Fruit fly (Drosophila melanogaster) whole organism, pupa: ENCODE measurements around the gene ras.

Experiments used
- CG8301 ChIP-seq: fragments of 200-800 bp; sonication (Bioruptor generic); optimal IDR thresholded peaks from 2 replicates; lab custom pipeline; 2018; ENCODE audit warnings: missing biosample characterization, mild to moderate bottlenecking, missing genetic modification characterization
- D1 ChIP-seq: fragments of 200-800 bp; sonication (Bioruptor generic); optimal IDR thresholded peaks from 2 replicates; lab custom pipeline; 2018; ENCODE audit warnings: missing biosample characterization, mild to moderate bottlenecking, missing genetic modification characterization, moderate library complexity

DNA sequence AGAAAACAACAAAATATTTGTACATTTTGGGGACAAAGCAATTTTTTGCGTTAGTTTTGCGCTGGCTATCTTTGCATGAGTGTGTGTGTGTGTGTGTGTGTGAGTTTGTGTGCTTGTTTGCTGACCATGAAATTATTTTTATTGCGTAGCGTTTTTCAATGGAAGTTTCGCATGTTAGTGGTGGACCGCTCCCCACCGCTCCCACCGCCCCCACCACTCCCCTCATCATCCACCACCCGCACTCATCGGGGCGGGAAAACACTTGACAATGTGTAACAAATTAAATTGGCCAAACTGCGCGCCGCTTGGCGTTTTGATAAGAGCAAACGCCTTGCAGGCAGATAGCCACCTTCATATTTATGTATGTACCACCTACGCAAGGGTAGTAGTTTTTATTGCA, 25.0 kb upstream of the ras start:
- TF ChIP-seq CG8301: no peak
- TF ChIP-seq D1 (tag; lab: Kevin White, UChicago): no peak
